Fruit fly (Drosophila melanogaster) whole organism, prepupa: ENCODE data around the gene Gr93a.

ENCODE experiments used
- CG6792 ChIP-seq: fragments of 200-800 bp; sonication (Bioruptor generic); optimal IDR thresholded peaks from 3 replicates; lab custom pipeline; 2016; ENCODE audit warnings: missing biosample characterization, missing genetic modification characterization
- CG8119 ChIP-seq: fragments of 200-800 bp; sonication (Bioruptor generic); IDR thresholded peaks from 3 replicates; pipeline ENCODE4 v1.3.6; 2022; ENCODE audit warnings: missing biosample characterization, missing genetic modification characterization
- CG8319 ChIP-seq: fragments of 200-800 bp; sonication (Bioruptor generic); optimal IDR thresholded peaks from 3 replicates; lab custom pipeline; 2016; ENCODE audit warnings: missing biosample characterization, missing genetic modification characterization
- Eip75B ChIP-seq: fragments of 200-800 bp; sonication (Bioruptor generic); optimal IDR thresholded peaks from 3 replicates; lab custom pipeline; 2016; ENCODE audit warnings: missing biosample characterization, missing genetic modification characterization
- Eip78C ChIP-seq: fragments of 200-800 bp; sonication (Bioruptor generic); peaks from one replicate; lab custom pipeline; 2016; ENCODE audit warnings: missing biosample characterization, missing genetic modification characterization
- Gug ChIP-seq: fragments of 200-800 bp; sonication (Bioruptor generic); IDR thresholded peaks from 2 replicates; pipeline ENCODE4 v1.3.6; 2022; ENCODE audit warnings: missing biosample characterization, missing genetic modification characterization
- Smox ChIP-seq: fragments of 200-800 bp; sonication (Bioruptor generic); optimal IDR thresholded peaks from 3 replicates; lab custom pipeline; 2016; ENCODE audit warnings: missing biosample characterization, missing genetic modification characterization
- Sox14 ChIP-seq: fragments of 200-800 bp; sonication (Bioruptor generic); optimal IDR thresholded peaks from 3 replicates; lab custom pipeline; 2016; ENCODE audit warnings: missing biosample characterization, missing genetic modification characterization

- TF ChIP-seq Eip78C (no peak), CG8119 (no peak), CG8319 (GFP tag; lab: Kevin White, UChicago) (no peak), CG6792 (no peak), Eip75B (GFP tag; lab: Kevin White, UChicago) (no peak), Gug (no peak), Smox (GFP tag; lab: Kevin White, UChicago) (no peak), Sox14 (GFP tag; lab: Kevin White, UChicago) (no peak)
These were observed 41.1 kb downstream of the Gr93a start, which contains the start of gene CG31178 for dm6 chr3R:21873439-21873838.
